Fruit fly (Drosophila melanogaster) whole organism, prepupa: ENCODE results near the gene CG31627.

Experiments
- Eip93F ChIP-seq: fragments of 200-800 bp; sonication (Bioruptor generic); optimal IDR thresholded peaks from 2 replicates; lab custom pipeline; 2016; ENCODE audit warnings: missing biosample characterization, mild to moderate bottlenecking, missing genetic modification characterization
- Gug ChIP-seq: fragments of 200-800 bp; sonication (Bioruptor generic); IDR thresholded peaks from 2 replicates; pipeline ENCODE4 v1.3.6; 2022; ENCODE audit warnings: missing biosample characterization, missing genetic modification characterization
- Hr39 ChIP-seq: fragments of 200-800 bp; sonication (Bioruptor generic); optimal IDR thresholded peaks from 2 replicates; lab custom pipeline; 2016; ENCODE audit warnings: missing biosample characterization, missing genetic modification characterization
- Lpt ChIP-seq: fragments of 200-800 bp; sonication (Bioruptor generic); optimal IDR thresholded peaks from 3 replicates; lab custom pipeline; 2016; ENCODE audit warnings: missing biosample characterization, missing genetic modification characterization
- Met ChIP-seq: fragments of 200-800 bp; sonication (Bioruptor generic); optimal IDR thresholded peaks from 3 replicates; lab custom pipeline; 2016; ENCODE audit warnings: missing biosample characterization, missing genetic modification characterization
- Smox ChIP-seq: fragments of 200-800 bp; sonication (Bioruptor generic); optimal IDR thresholded peaks from 3 replicates; lab custom pipeline; 2016; ENCODE audit warnings: missing biosample characterization, missing genetic modification characterization
- acj6 ChIP-seq: fragments of 200-800 bp; sonication (Bioruptor generic); optimal IDR thresholded peaks from 3 replicates; lab custom pipeline; 2016; ENCODE audit warnings: missing biosample characterization, missing genetic modification characterization
- dac ChIP-seq: fragments of 200-800 bp; sonication (Bioruptor generic); optimal IDR thresholded peaks from 2 replicates; lab custom pipeline; 2017; ENCODE audit warnings: missing biosample characterization, mild to moderate bottlenecking, missing genetic modification characterization
- fd85E ChIP-seq: fragments of 200-800 bp; sonication (Bioruptor generic); optimal IDR thresholded peaks from 3 replicates; lab custom pipeline; 2016; ENCODE audit warnings: missing biosample characterization, missing genetic modification characterization
- spab ChIP-seq: fragments of 200-800 bp; sonication (Bioruptor generic); optimal IDR thresholded peaks from 2 replicates; lab custom pipeline; 2017; ENCODE audit warnings: missing biosample characterization, mild to moderate bottlenecking, missing genetic modification characterization, missing genetic modification reagents

- TF ChIP-seq fd85E (GFP tag; lab: Kevin White, UChicago), result no peak
- TF ChIP-seq Hr39 (GFP tag; lab: Kevin White, UChicago), result no peak
- TF ChIP-seq Lpt (GFP tag; lab: Kevin White, UChicago), result no peak
- TF ChIP-seq acj6 (GFP tag; lab: Kevin White, UChicago), result no peak
- TF ChIP-seq Eip93F, result no peak
- no peak for TF ChIP-seq spab (GFP tag; lab: Kevin White, UChicago)
- TF ChIP-seq Smox (GFP tag; lab: Kevin White, UChicago), result no peak
- TF ChIP-seq Gug (GFP tag; lab: Robert Waterston, UW), result no peak
- TF ChIP-seq Met (GFP tag; lab: Kevin White, UChicago), result no peak
- TF ChIP-seq dac, result no peak
These were observed 16.3 kb downstream of the CG31627 start for dm6 chr2L:21189273-21189781.
